Worm (Caenorhabditis elegans): ENCODE data around the gene hint-3.
A peak's percentile ranks its signal among the peaks of the same experiment; 100 is the strongest.

The hint-3 gene

ce11 chrV:7745903-7746302 lies 14.4 kb upstream of the hint-3 start (continued):
- TF ChIP-seq lin-38 (GFP tag; IDR thresholded peaks at IDR 0.05) (no peak), F37D6.2 (tag; optimal IDR thresholded peaks at IDR 0.05) (no peak), mxl-2 (GFP tag; conservative IDR thresholded peaks at IDR 0.05) (no peak), F49E8.2 (tag; optimal IDR thresholded peaks at IDR 0.05; ENCODE audit: borderline replicate concordance) (no peak), egl-43 (GFP tag; IDR thresholded peaks at IDR 0.05) (0 out of 2 replicates have a peak, but pooled peaks have one; percentile 39), pqm-1 (tag; optimal IDR thresholded peaks at IDR 0.05) (no peak), unc-130 (GFP tag; optimal IDR thresholded peaks at IDR 0.05) (no peak), Y5F2A.4 (GFP tag; optimal IDR thresholded peaks at IDR 0.05) (no peak), daf-8 (GFP tag; IDR thresholded peaks at IDR 0.05) (no peak), unc-39 (tag; optimal IDR thresholded peaks at IDR 0.05) (no peak), nhr-77 (tag; optimal IDR thresholded peaks at IDR 0.05) (no peak)

- peak in 1 of 2 experiments; percentile 97 for TF ChIP-seq unc-62 (GFP tag; optimal IDR thresholded peaks at IDR 0.05 in 1 of 2)
- TF ChIP-seq unc-62 (tag; optimal IDR thresholded peaks at IDR 0.05): no peak
- no peak for TF ChIP-seq lir-3 (tag; optimal IDR thresholded peaks at IDR 0.05)
Observed at ce11 chrV:7747132-7747531, 13.1 kb upstream of the hint-3 start.

ce11 chrV:7747987-7748607 lies 12.2 kb upstream of the hint-3 start:
- TF ChIP-seq R02D3.7 (tag; optimal IDR thresholded peaks at IDR 0.05): no peak
- TF ChIP-seq nhr-41 (GFP tag; IDR thresholded peaks at IDR 0.05): no peak
- peak in 1 of 2 experiments; percentile 52 for TF ChIP-seq unc-62 (GFP tag; optimal IDR thresholded peaks at IDR 0.05 in 1 of 2)
- no peak for TF ChIP-seq unc-62 (tag; optimal IDR thresholded peaks at IDR 0.05)
- no peak for TF ChIP-seq jun-1 (tag; optimal IDR thresholded peaks at IDR 0.05)
- TF ChIP-seq lim-7 (GFP tag; IDR thresholded peaks at IDR 0.05): no peak
- TF ChIP-seq F37D6.2 (tag; optimal IDR thresholded peaks at IDR 0.05): no peak
- TF ChIP-seq lin-1 (GFP tag; IDR thresholded peaks at IDR 0.05): peak; percentile 29; the same call in 1 of the 2 replicates
- TF ChIP-seq zfp-3 (GFP tag; conservative IDR thresholded peaks at IDR 0.05): no peak
- no peak for TF ChIP-seq mxl-3 (GFP tag; optimal IDR thresholded peaks at IDR 0.05)
- peak; percentile 33; the same call in 1 of the 2 replicates for TF ChIP-seq mdt-29 (GFP tag; IDR thresholded peaks at IDR 0.05)
- peak; percentile 94 for TF ChIP-seq dmd-6 (GFP tag; IDR thresholded peaks at IDR 0.05)
- TF ChIP-seq ctbp-1 (GFP tag; IDR thresholded peaks at IDR 0.05): no peak
- peak; percentile 61 for TF ChIP-seq nhr-48 (tag; optimal IDR thresholded peaks at IDR 0.05)
- TF ChIP-seq attf-4 (tag; optimal IDR thresholded peaks at IDR 0.05): no peak
- TF ChIP-seq T26A8.4 (GFP tag; IDR thresholded peaks at IDR 0.05): no peak
- TF ChIP-seq saeg-2 (GFP tag; IDR thresholded peaks at IDR 0.05): no peak
- TF ChIP-seq aly-2 (tag; optimal IDR thresholded peaks at IDR 0.05): no peak
- no peak for TF ChIP-seq dmd-9 (GFP tag; IDR thresholded peaks at IDR 0.05)
- TF ChIP-seq tra-1 (GFP tag; IDR thresholded peaks at IDR 0.05): peak; percentile 87; the same call in 1 of the 2 replicates
- TF ChIP-seq skn-1 (tag; optimal IDR thresholded peaks at IDR 0.05): no peak
- no peak for TF ChIP-seq set-16 (GFP tag; IDR thresholded peaks at IDR 0.05)
- TF ChIP-seq aha-1 (tag): no peak
- no peak for TF ChIP-seq madf-5 (GFP tag; IDR thresholded peaks at IDR 0.05)
- TF ChIP-seq hlh-11 (tag; optimal IDR thresholded peaks at IDR 0.05): peak; percentile 17
- TF ChIP-seq unc-39 (tag; optimal IDR thresholded peaks at IDR 0.05): no peak
- no peak for TF ChIP-seq ama-1 (optimal IDR thresholded peaks at IDR 0.05)
- no peak for TF ChIP-seq Y105C5A.15 (GFP tag; IDR thresholded peaks at IDR 0.05)
- TF ChIP-seq ZK337.2 (GFP tag; IDR thresholded peaks at IDR 0.05): no peak
